Fruit fly (Drosophila melanogaster): Measurements from ENCODE around the gene Irp-1B.

The Irp-1B gene

DNA sequence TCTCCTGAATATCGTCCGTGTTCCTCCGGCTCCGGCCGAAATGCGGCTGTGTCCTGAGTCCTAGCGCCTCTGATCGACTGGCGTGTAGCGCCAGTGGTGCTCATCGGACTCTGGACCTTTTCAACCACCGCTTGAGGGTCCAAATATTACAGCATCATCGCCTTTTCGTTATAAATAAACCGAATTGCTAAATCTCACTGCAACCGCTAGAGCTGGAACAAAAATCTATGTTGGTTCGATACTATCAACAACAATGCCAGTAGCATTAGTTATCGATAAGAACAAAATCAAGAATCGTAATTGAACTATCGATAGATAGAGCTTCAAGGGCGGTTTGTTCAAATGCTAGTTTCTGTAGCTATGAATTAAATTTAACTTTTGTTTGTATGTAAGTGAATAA, 5.6 kb downstream of the Irp-1B start, which contains the start of gene CG6325:
Gene CG6325, minus strand, starts transcription at position 220 of the 400 bp plus-strand sequence.
- no peak for TF ChIP-seq psq (optimal IDR thresholded peaks at IDR 0.05)
- no peak for TF ChIP-seq Sin3A (optimal IDR thresholded peaks at IDR 0.05)
- no peak for TF ChIP-seq insv (optimal IDR thresholded peaks at IDR 0.05)

DNA sequence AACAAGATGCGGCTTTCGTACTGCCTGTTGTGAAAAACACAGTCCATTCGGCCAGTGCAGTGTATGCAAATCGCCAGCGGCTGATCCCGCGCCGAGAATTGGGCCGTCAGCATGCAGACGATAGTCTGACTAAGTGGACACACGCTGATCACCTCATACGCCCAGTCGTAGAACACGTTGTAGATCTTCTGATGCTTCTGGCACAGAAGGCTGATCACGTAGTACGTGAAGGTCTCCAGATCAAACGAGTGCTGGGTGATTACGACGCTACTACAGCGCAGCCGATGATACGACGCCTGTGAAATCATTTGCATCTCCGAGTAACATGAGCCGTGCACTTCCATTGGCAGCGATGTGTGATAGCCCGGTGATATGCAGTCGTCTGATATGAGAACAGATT, 8.7 kb downstream of the Irp-1B start:
- TF ChIP-seq h (optimal IDR thresholded peaks at IDR 0.05) (no peak), Myc (optimal IDR thresholded peaks at IDR 0.05) (no peak), ttk (optimal IDR thresholded peaks at IDR 0.05) (no peak), insv (optimal IDR thresholded peaks at IDR 0.05) (no peak), Sin3A (optimal IDR thresholded peaks at IDR 0.05) (no peak), psq (optimal IDR thresholded peaks at IDR 0.05) (no peak)

DNA sequence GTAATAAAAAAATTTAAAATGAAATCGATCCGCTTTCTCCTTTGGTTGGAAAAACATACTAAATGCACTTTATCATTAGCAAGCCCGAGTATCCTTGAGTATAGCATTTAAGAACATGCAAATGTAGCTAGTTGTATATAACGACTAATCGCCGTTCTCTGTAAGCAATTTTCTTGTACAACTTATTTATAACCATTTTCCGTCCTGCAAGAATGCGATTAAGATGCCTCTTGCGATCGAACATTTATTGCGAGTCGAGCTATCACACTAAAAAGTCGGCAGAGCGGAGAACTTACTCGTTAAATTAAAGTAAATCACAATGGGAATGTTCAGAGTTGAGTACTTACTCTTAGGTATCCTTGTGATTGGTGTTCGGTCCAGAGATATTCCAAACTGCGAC, 11.9 kb downstream of the Irp-1B start, which contains the start of gene mthl11:
Gene mthl11, plus strand, starts transcription at position 301 of the 400 bp plus-strand sequence.
- TF ChIP-seq h (optimal IDR thresholded peaks at IDR 0.05) (no peak), psq (optimal IDR thresholded peaks at IDR 0.05) (no peak), Myc (optimal IDR thresholded peaks at IDR 0.05) (no peak), insv (optimal IDR thresholded peaks at IDR 0.05) (no peak), Sin3A (optimal IDR thresholded peaks at IDR 0.05) (no peak), ttk (optimal IDR thresholded peaks at IDR 0.05) (no peak)

DNA sequence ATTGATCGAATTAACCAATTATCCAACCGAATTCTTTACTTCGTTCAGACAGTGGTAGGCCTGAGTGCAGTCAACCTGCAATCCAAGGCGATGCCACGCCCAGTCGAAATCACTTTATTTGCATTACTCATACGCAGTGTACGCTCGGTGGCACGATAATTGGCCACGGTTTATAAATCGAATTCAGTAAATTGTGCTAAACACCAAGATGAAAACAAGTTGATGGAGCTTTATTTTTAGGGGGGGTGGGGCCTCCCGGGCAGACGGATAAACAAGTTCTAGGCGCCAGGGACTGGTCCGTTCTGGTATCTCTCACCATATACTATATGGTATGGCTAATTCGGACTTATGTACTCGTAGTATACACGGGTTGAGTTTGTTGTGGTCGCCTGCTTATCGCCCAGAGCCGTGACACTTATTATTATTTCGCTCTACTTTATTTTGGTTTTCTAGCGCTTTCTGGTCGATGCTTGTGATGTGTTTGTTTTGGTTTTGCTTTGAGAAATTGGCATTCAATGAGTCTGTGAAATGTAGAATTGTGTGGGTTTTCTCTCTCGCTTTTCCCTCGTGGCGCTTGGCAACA, 17.3 kb downstream of the Irp-1B start:
- TF ChIP-seq ttk (optimal IDR thresholded peaks at IDR 0.05): no peak
- TF ChIP-seq h (optimal IDR thresholded peaks at IDR 0.05): no peak
- TF ChIP-seq insv (optimal IDR thresholded peaks at IDR 0.05): no peak
- no peak for TF ChIP-seq psq (optimal IDR thresholded peaks at IDR 0.05)
- no peak for TF ChIP-seq Sin3A (optimal IDR thresholded peaks at IDR 0.05)
- TF ChIP-seq Myc (optimal IDR thresholded peaks at IDR 0.05): no peak

DNA sequence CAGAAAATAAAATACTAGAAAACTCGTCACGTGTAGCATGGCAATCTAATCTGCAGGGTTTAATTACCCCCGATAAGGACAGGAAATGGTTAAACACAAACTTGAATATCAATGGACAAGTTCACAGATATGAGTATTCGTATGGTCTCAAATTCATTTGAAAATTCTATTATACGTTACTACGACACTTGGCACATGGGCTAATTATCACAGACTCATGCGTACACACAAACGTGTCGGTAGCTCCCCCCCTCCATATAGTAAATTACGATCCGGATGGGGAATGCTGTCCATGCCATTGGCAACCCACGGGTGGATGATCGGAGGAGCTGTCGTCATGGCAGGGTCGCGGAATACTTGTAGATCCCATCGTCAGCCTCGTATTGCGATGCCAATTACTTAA, 18.3 kb downstream of the Irp-1B start:
- TF ChIP-seq insv (optimal IDR thresholded peaks at IDR 0.05) (no peak), Sin3A (optimal IDR thresholded peaks at IDR 0.05) (no peak), Myc (optimal IDR thresholded peaks at IDR 0.05) (no peak), h (optimal IDR thresholded peaks at IDR 0.05) (no peak), ttk (optimal IDR thresholded peaks at IDR 0.05) (no peak), psq (optimal IDR thresholded peaks at IDR 0.05) (no peak)

DNA sequence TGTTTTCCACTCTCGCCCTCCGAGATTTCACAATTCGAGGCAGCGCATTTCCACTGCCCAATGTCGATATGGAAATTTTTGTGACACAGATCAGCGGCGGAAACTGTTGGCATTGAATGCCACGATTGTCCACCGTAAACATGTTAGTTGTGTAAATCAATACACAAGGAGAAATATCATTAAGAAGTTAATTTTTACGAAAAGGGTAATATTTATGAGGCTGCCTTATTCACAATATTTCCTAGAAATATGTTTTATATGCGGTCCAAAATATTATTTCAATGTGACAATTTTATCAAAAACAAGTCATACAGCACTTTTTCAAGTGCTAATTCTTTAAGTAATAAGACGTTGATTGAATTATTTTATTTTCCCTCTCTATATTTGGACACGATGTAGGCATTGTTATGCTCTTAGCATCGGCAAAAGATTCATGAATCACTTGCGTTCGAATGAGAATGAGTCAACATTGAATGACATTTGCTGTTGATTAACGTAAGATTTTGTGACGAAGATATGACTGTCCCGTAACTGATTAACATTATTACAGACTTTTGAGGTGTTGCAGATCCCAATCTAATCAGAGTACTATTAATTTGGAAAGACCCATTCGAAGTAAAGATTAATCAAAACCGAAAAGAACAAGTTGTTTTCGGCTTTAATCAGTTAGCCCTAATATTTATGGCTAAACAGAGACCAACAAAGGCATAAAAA, 18.9 kb downstream of the Irp-1B start:
- no peak for TF ChIP-seq ttk (optimal IDR thresholded peaks at IDR 0.05)
- TF ChIP-seq h (optimal IDR thresholded peaks at IDR 0.05): no peak
- no peak for TF ChIP-seq insv (optimal IDR thresholded peaks at IDR 0.05)
- TF ChIP-seq Myc (optimal IDR thresholded peaks at IDR 0.05): no peak
- TF ChIP-seq psq (optimal IDR thresholded peaks at IDR 0.05): no peak
- no peak for TF ChIP-seq Sin3A (optimal IDR thresholded peaks at IDR 0.05)

DNA sequence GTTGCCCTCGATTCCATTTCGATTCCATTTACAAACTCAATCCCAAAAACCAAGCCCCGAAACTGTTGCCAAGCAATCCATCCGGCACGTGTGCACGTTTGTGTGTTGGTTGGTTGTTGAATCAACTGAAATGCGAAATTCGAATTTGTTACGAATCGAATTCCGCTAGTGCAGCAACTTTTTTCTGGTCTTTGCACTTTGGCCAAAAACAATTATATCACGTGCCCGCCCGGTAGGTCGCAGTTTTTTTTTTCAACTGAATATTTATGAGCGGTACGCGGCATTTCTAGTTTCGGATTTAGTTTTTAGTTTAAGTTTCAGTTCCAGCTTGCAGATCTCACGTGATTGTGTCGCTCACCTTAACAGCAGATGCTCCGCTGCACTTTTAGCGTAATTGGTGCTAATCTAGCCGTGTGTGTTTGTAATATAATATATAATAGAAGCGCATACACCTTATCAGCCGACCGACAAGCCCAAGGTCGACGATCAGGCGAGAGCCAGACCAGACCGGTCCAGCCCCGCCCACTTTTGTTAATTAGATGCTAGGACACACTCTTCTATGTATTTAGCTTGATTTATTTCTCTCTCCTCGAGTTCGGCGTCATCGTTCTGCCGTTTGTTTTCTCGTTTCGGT, 19.5 kb downstream of the Irp-1B start:
- TF ChIP-seq insv (optimal IDR thresholded peaks at IDR 0.05) (no peak), psq (optimal IDR thresholded peaks at IDR 0.05) (no peak), Sin3A (optimal IDR thresholded peaks at IDR 0.05) (no peak), h (optimal IDR thresholded peaks at IDR 0.05) (no peak), Myc (optimal IDR thresholded peaks at IDR 0.05) (no peak), ttk (optimal IDR thresholded peaks at IDR 0.05) (no peak)

DNA sequence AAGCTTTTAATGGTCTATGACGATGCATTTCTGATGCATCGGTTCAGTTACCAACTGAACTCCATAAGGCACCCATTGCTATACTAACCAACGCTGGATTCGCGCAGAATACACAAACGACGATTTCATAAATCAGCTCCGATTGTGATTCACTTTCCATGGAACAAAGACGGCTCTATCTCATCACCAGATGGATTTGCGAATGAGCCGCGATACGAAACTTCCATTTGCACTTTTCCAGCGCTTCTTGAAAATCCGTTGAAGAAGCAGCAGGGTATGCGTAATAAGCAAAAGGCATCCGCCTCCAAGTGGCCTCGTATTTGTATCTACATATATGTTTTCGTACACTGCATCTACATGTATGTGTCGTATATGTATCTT, 20.1 kb downstream of the Irp-1B start:
- TF ChIP-seq insv (optimal IDR thresholded peaks at IDR 0.05) (no peak), ttk (optimal IDR thresholded peaks at IDR 0.05) (no peak), h (optimal IDR thresholded peaks at IDR 0.05) (no peak), Sin3A (optimal IDR thresholded peaks at IDR 0.05) (no peak), psq (optimal IDR thresholded peaks at IDR 0.05) (no peak), Myc (optimal IDR thresholded peaks at IDR 0.05) (no peak)

DNA sequence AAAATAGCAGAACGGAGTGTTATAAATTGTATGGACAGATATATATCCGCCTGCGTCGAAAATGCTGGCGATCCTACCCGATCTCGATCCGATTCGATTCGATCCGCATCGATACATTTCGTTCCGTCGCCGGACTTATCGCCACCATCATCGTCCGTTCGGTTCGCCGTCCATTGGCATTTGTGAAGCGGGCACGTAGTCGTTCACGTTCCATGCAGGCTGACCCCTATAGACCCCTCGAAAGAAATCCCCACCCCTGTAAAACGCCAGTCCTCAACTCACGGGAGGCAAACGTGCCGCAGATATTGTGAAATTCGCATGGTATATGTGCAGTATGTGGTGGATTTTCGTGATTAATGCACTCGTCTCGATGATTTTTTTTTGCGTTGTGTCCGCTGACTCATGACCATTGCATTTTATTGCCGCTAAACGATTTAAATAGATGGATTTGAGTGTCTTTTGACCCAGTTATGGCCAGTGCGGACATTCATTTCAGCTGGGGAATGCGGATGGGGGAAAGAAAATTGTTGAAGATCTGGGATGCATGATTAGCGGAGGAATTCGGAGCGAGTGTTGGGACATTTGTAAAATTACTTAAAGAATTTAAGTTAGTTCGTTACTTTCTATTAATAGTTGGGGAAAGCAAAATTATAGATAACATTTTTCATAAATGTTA, 20.7 kb downstream of the Irp-1B start:
- TF ChIP-seq Sin3A (optimal IDR thresholded peaks at IDR 0.05) (no peak), Myc (optimal IDR thresholded peaks at IDR 0.05) (no peak), insv (optimal IDR thresholded peaks at IDR 0.05) (no peak), psq (optimal IDR thresholded peaks at IDR 0.05) (no peak), h (optimal IDR thresholded peaks at IDR 0.05) (no peak)

DNA sequence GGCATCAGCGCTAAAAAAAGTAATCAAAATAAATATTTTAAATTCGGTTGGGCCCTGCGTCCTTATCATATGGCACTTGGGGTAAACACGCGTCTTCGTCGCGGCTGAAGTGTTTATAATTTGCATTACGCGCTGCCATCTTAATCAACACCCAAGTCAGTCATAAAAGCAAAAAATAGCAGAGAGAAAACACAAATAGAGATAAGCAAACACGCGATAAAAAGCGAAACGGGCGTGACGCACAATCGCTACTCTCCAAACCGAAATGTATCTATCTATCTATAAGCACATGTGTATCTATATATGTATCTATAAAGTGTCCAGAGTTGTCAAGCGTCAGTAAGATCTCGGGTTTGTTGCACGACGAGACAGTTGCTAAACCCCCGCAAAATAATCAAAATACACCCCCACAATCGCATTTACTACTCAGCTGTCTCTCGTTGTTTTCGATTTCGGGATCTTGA, 21.7 kb downstream of the Irp-1B start:
- TF ChIP-seq psq (optimal IDR thresholded peaks at IDR 0.05) (no peak), insv (optimal IDR thresholded peaks at IDR 0.05) (no peak), h (optimal IDR thresholded peaks at IDR 0.05) (no peak), Sin3A (optimal IDR thresholded peaks at IDR 0.05) (no peak), Myc (optimal IDR thresholded peaks at IDR 0.05) (no peak), ttk (optimal IDR thresholded peaks at IDR 0.05) (no peak)

DNA sequence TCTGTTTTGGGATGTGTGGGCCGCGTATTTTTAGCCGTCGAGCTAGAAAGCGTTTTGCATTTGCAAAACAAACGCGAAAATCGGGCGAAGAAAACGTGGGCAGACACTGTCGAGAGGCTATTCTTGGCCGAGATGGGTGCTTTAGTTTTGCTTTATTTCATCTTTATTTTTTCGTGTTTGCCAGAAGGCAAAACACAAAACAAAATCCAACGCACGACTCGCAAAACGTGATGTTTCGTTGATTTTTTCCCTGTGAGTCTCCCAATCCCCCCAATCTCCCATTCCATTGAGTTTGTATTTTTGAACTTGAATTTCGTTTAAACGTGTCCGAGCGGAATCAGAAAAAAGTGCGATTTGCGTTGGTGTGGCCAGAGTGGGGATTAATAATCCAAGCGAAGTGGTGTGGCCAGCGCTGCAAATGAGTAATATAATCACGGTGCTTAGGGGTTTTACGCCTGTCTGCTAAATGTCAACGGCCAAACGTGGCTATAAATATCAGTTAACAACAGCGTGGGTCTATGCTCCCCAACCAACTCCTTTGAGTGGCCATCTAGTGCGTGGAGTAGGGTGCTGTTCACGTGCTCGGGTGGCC, 22.7 kb downstream of the Irp-1B start:
- TF ChIP-seq insv (optimal IDR thresholded peaks at IDR 0.05): no peak
- no peak for TF ChIP-seq psq (optimal IDR thresholded peaks at IDR 0.05)
- TF ChIP-seq Sin3A (optimal IDR thresholded peaks at IDR 0.05): no peak
- no peak for TF ChIP-seq ttk (optimal IDR thresholded peaks at IDR 0.05)
- no peak for TF ChIP-seq h (optimal IDR thresholded peaks at IDR 0.05)
- TF ChIP-seq Myc (optimal IDR thresholded peaks at IDR 0.05): no peak

All from Kc167 (cell line).